Worm (Caenorhabditis elegans) whole organism, L4/young adult: ENCODE measurements around the gene ceh-92.

Source experiments
- W03F9.2 ChIP-seq: fragments of 150-350 bp; optimal IDR thresholded peaks from 2 replicates; lab custom pipeline; 2014; ENCODE audit warnings: missing biosample characterization, missing genetic modification characterization
- dao-5 ChIP-seq: sonication (generic microtip); optimal IDR thresholded peaks from 2 replicates; lab custom pipeline; 2016; ENCODE audit warnings: missing genotype, missing genetic modification characterization, moderate library complexity, missing compliant biosample characterization

DNA sequence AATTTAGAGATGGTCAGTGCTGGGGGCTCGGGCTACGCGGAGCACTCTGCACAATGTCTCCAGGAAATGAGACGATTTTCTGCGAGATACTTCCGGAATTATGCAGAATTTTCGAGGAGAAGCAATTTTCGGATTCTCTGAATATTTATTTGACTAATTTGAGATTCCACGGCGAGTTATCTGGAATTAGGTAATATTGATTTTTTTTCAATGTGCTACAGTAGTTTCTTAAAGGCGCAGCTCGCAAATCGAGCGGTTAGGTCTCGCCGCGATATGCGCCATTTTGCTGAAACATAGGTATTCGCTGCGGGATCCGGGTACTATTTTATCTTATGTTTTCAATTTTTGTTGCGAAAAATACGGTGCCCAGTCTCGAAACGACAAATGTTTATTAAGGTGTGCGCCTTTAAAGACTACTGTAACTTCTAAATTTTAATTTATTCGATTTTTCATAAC lies 46.7 kb upstream of the ceh-92 start, which contains the start of gene nrps-1:
- TF ChIP-seq dao-5 = no peak
- TF ChIP-seq W03F9.2 (tag; lab: Kevin White, UChicago) = no peak
